Fruit fly (Drosophila melanogaster) whole organism, prepupa: ENCODE measurements around the gene CG45413.

ENCODE experiments used
- CG10631 ChIP-seq: fragments of 200-800 bp; sonication (Bioruptor generic); optimal IDR thresholded peaks from 2 replicates; lab custom pipeline; 2016; ENCODE audit warnings: missing biosample characterization, missing genetic modification characterization
- CG11762 ChIP-seq: fragments of 200-800 bp; sonication (Bioruptor generic); optimal IDR thresholded peaks from 3 replicates; lab custom pipeline; 2016; ENCODE audit warnings: missing biosample characterization, missing genetic modification characterization; ENCODE audit not compliant: insufficient read depth
- CG7368 ChIP-seq: fragments of 200-800 bp; sonication (Bioruptor generic); optimal IDR thresholded peaks from 3 replicates; lab custom pipeline; 2016; ENCODE audit warnings: missing biosample characterization, missing genetic modification characterization
- CG8319 ChIP-seq: fragments of 200-800 bp; sonication (Bioruptor generic); optimal IDR thresholded peaks from 3 replicates; lab custom pipeline; 2016; ENCODE audit warnings: missing biosample characterization, missing genetic modification characterization
- Gug ChIP-seq: fragments of 200-800 bp; sonication (Bioruptor generic); IDR thresholded peaks from 2 replicates; pipeline ENCODE4 v1.3.6; 2022; ENCODE audit warnings: missing biosample characterization, missing genetic modification characterization
- Hr39 ChIP-seq: fragments of 200-800 bp; sonication (Bioruptor generic); optimal IDR thresholded peaks from 2 replicates; lab custom pipeline; 2016; ENCODE audit warnings: missing biosample characterization, missing genetic modification characterization
- Lpt ChIP-seq: fragments of 200-800 bp; sonication (Bioruptor generic); optimal IDR thresholded peaks from 3 replicates; lab custom pipeline; 2016; ENCODE audit warnings: missing biosample characterization, missing genetic modification characterization
- net ChIP-seq: fragments of 200-800 bp; sonication (Bioruptor generic); optimal IDR thresholded peaks from 3 replicates; lab custom pipeline; 2016; ENCODE audit warnings: missing biosample characterization, missing genetic modification characterization
- ss ChIP-seq, 2 experiments: fragments of 200-800 bp; sonication (Bioruptor generic); optimal IDR thresholded peaks; 2 replicates in 1 of 2; 3 replicates in 1 of 2; lab custom pipeline; 2017 to 2018; ENCODE audit warnings: mild to moderate bottlenecking in 2 of 2, missing biosample characterization in 2 of 2, missing genetic modification characterization in 2 of 2, moderate library complexity in 1 of 2

dm6 chr3L:6911219-6911618 lies 20.5 kb downstream of the CG45413 start:
- TF ChIP-seq Gug (GFP tag; lab: Robert Waterston, UW) (no peak), Lpt (GFP tag; lab: Kevin White, UChicago) (no peak), CG11762 (no peak), CG7368 (GFP tag; lab: Kevin White, UChicago) (no peak), net (GFP tag; lab: Kevin White, UChicago) (no peak), Hr39 (GFP tag; lab: Kevin White, UChicago) (no peak), CG8319 (GFP tag; lab: Kevin White, UChicago) (no peak), CG10631 (GFP tag; lab: Kevin White, UChicago) (no peak), ss (GFP tag; optimal IDR thresholded peaks at IDR 0.05; lab: Kevin White, UChicago) (no peak)
